Fruit fly (Drosophila melanogaster) whole organism, embryonic: ENCODE results near the gene CG42399.
A peak's percentile ranks its signal among the peaks of the same experiment; 100 is the strongest.

Experiments used
- Asciz ChIP-seq: fragments of 200-800 bp; sonication (Bioruptor generic); optimal IDR thresholded peaks from 2 replicates; lab custom pipeline; 2017; ENCODE audit warnings: missing biosample characterization, mild to moderate bottlenecking, missing genetic modification characterization, missing genetic modification reagents
- Awh ChIP-seq: fragments of 200-800 bp; sonication (Bioruptor generic); IDR thresholded peaks from 2 replicates; pipeline ENCODE4, ENCODE4 v1.3.6; 2022; ENCODE audit warnings: missing biosample characterization, missing genetic modification characterization
- B-H1 ChIP-seq: fragments of 200-800 bp; sonication (Bioruptor generic); IDR thresholded peaks from 3 replicates; pipeline ENCODE4 v1.3.6; 2022; ENCODE audit warnings: missing biosample characterization, missing genetic modification characterization
- CG1233 ChIP-seq: fragments of 200-800 bp; sonication (Bioruptor generic); optimal IDR thresholded peaks from 4 replicates; lab custom pipeline; 2018; ENCODE audit warnings: missing biosample characterization, mild to moderate bottlenecking, missing genetic modification characterization
- CG13894 ChIP-seq: fragments of 200-800 bp; sonication (Bioruptor generic); optimal IDR thresholded peaks from 3 replicates; lab custom pipeline; 2018; ENCODE audit warnings: missing biosample characterization, mild to moderate bottlenecking, missing genetic modification characterization, moderate library complexity
- CG16779 ChIP-seq: fragments of 200-800 bp; sonication (Bioruptor generic); IDR thresholded peaks from 2 replicates; pipeline ENCODE4 v1.3.6; 2022; ENCODE audit warnings: missing biosample characterization, missing genetic modification characterization
- CG17829 ChIP-seq: fragments of 200-800 bp; optimal IDR thresholded peaks from 2 replicates; lab custom pipeline; 2019; ENCODE audit warnings: missing biosample characterization, mild to moderate bottlenecking, missing genetic modification characterization, moderate library complexity
- CG2712 ChIP-seq: fragments of 200-800 bp; optimal IDR thresholded peaks from 3 replicates; lab custom pipeline; 2019; ENCODE audit warnings: missing biosample characterization, mild to moderate bottlenecking, missing genetic modification characterization, moderate library complexity
- CG3847 ChIP-seq: fragments of 200-800 bp; sonication (Bioruptor generic); IDR thresholded peaks from 2 replicates; pipeline ENCODE4 v1.3.6; 2022; ENCODE audit warnings: missing biosample characterization, missing genetic modification characterization
- CG4282 ChIP-seq: fragments of 200-800 bp; sonication (Bioruptor generic); optimal IDR thresholded peaks from 2 replicates; lab custom pipeline; 2016; ENCODE audit warnings: missing biosample characterization, missing genetic modification characterization
- CG4404 ChIP-seq: fragments of 200-800 bp; sonication (Bioruptor generic); IDR thresholded peaks from 2 replicates; pipeline ENCODE4 v1.3.6; 2022; ENCODE audit warnings: missing biosample characterization, missing genetic modification characterization
- CG6765 ChIP-seq: fragments of 200-800 bp; sonication (Bioruptor generic); optimal IDR thresholded peaks from 3 replicates; lab custom pipeline; 2017; ENCODE audit warnings: missing biosample characterization, mild to moderate bottlenecking, missing genetic modification characterization
- CG6854 ChIP-seq: fragments of 200-800 bp; sonication (Bioruptor generic); optimal IDR thresholded peaks from 3 replicates; lab custom pipeline; 2017; ENCODE audit warnings: missing biosample characterization, mild to moderate bottlenecking, missing genetic modification characterization
- CG7271 ChIP-seq: fragments of 200-800 bp; sonication (Bioruptor generic); optimal IDR thresholded peaks from 2 replicates; lab custom pipeline; 2018; ENCODE audit warnings: missing biosample characterization, mild to moderate bottlenecking, missing genetic modification characterization, moderate library complexity
- CG7987 ChIP-seq: fragments of 200-800 bp; sonication (Bioruptor generic); optimal IDR thresholded peaks from 2 replicates; lab custom pipeline; 2018; ENCODE audit warnings: missing biosample characterization, mild to moderate bottlenecking, missing genetic modification characterization, moderate library complexity
- CG8281 ChIP-seq: fragments of 200-800 bp; sonication (Bioruptor generic); optimal IDR thresholded peaks from 2 replicates; lab custom pipeline; 2018; ENCODE audit warnings: missing biosample characterization, mild to moderate bottlenecking, missing genetic modification characterization, moderate library complexity
- CG9609 ChIP-seq: fragments of 200-800 bp; sonication (Bioruptor generic); optimal IDR thresholded peaks from 3 replicates; lab custom pipeline; 2016; ENCODE audit warnings: missing biosample characterization, missing genetic modification characterization
- Doc3 ChIP-seq: fragments of 200-800 bp; sonication (Bioruptor generic); IDR thresholded peaks from 3 replicates; pipeline ENCODE4 v1.3.6; 2022; ENCODE audit warnings: missing biosample characterization, missing genetic modification characterization; ENCODE audit not compliant: partially characterized antibody
- HLH4C ChIP-seq: fragments of 200-800 bp; sonication (Bioruptor generic); IDR thresholded peaks from 3 replicates; pipeline ENCODE4 v1.3.6; 2022; ENCODE audit warnings: missing biosample characterization, missing genetic modification characterization; ENCODE audit not compliant: partially characterized antibody
- HmgZ ChIP-seq: fragments of 200-800 bp; sonication (Bioruptor generic); optimal IDR thresholded peaks from 2 replicates; lab custom pipeline; 2018; ENCODE audit warnings: missing biosample characterization, mild to moderate bottlenecking, missing genetic modification characterization
- MESR4 ChIP-seq: fragments of 200-800 bp; sonication (Bioruptor generic); optimal IDR thresholded peaks from 2 replicates; lab custom pipeline; 2018; ENCODE audit warnings: missing biosample characterization, mild to moderate bottlenecking, missing genetic modification characterization, moderate library complexity
- Med ChIP-seq: fragments of 200-800 bp; sonication (Bioruptor generic); peaks from one replicate; lab custom pipeline; 2016; ENCODE audit warnings: missing biosample characterization, missing genetic modification characterization, mild to moderate bottlenecking, inconsistent platforms, moderate library complexity
- Nf-YC ChIP-seq: fragments of 200-800 bp; optimal IDR thresholded peaks from 3 replicates; lab custom pipeline; 2019; ENCODE audit warnings: missing biosample characterization, mild to moderate bottlenecking, missing genetic modification characterization, moderate library complexity
- Optix ChIP-seq: fragments of 200-800 bp; sonication (Bioruptor generic); IDR thresholded peaks from 3 replicates; pipeline ENCODE4 v1.3.6; 2022; ENCODE audit warnings: missing biosample characterization, missing genetic modification characterization
- Pdp1 ChIP-seq, 2 experiments: fragments of 200-800 bp; sonication (Bioruptor generic); optimal IDR thresholded peaks; 3 replicates each; lab custom pipeline; 2016; ENCODE audit warnings: missing biosample characterization in 2 of 2, missing genetic modification characterization in 2 of 2, mild to moderate bottlenecking in 1 of 2, moderate library complexity in 1 of 2
- Side ChIP-seq: fragments of 200-800 bp; sonication (Bioruptor generic); optimal IDR thresholded peaks from 2 replicates; lab custom pipeline; 2016; ENCODE audit warnings: missing biosample characterization, missing genetic modification characterization
- Taf1 ChIP-seq: fragments of 200-800 bp; sonication (Bioruptor generic); IDR thresholded peaks from 2 replicates; pipeline ENCODE4 v1.3.6; 2022; ENCODE audit warnings: missing biosample characterization, missing genetic modification characterization
- amos ChIP-seq: fragments of 200-800 bp; sonication (Bioruptor generic); IDR thresholded peaks from 2 replicates; pipeline ENCODE4 v1.3.6; 2022; ENCODE audit warnings: missing biosample characterization, missing genetic modification characterization; ENCODE audit not compliant: partially characterized antibody
- bowl ChIP-seq: fragments of 200-800 bp; sonication (Bioruptor generic); IDR thresholded peaks from 2 replicates; pipeline ENCODE4 v1.3.6; 2022; ENCODE audit warnings: missing biosample characterization, missing genetic modification characterization
- corto ChIP-seq: fragments of 200-800 bp; sonication (Bioruptor generic); optimal IDR thresholded peaks from 2 replicates; lab custom pipeline; 2016; ENCODE audit warnings: missing biosample characterization, mild to moderate bottlenecking, missing genetic modification characterization, moderate library complexity
- crc ChIP-seq: fragments of 200-800 bp; sonication (Bioruptor generic); optimal IDR thresholded peaks from 2 replicates; lab custom pipeline; 2016; ENCODE audit warnings: missing biosample characterization, missing genetic modification characterization
- dati ChIP-seq: fragments of 200-800 bp; sonication (Bioruptor generic); IDR thresholded peaks from 2 replicates; pipeline ENCODE4 v1.3.6; 2022; ENCODE audit warnings: missing biosample characterization, missing genetic modification characterization
- ems ChIP-seq: fragments of 200-800 bp; sonication (Bioruptor generic); optimal IDR thresholded peaks from 3 replicates; lab custom pipeline; 2016; ENCODE audit warnings: missing biosample characterization, missing genetic modification characterization
- fd102C ChIP-seq: fragments of 200-800 bp; sonication (Bioruptor generic); optimal IDR thresholded peaks from 2 replicates; lab custom pipeline; 2018; ENCODE audit warnings: missing biosample characterization, mild to moderate bottlenecking, missing genetic modification characterization, moderate library complexity
- ftz-f1 ChIP-seq: fragments of 200-800 bp; sonication (Bioruptor generic); optimal IDR thresholded peaks from 2 replicates; lab custom pipeline; 2016; ENCODE audit warnings: missing biosample characterization, missing genetic modification characterization
- gce ChIP-seq: fragments of 200-800 bp; sonication (Bioruptor generic); IDR thresholded peaks from 3 replicates; pipeline ENCODE4 v1.3.6; 2022; ENCODE audit warnings: missing biosample characterization, missing genetic modification characterization
- grau ChIP-seq: fragments of 200-800 bp; optimal IDR thresholded peaks from 3 replicates; lab custom pipeline; 2019; ENCODE audit warnings: missing biosample characterization, mild to moderate bottlenecking, missing genetic modification characterization, moderate library complexity
- gro ChIP-seq: fragments of 200-800 bp; sonication (Bioruptor generic); optimal IDR thresholded peaks from 2 replicates; lab custom pipeline; 2016; ENCODE audit warnings: missing biosample characterization, missing genetic modification characterization
- klu ChIP-seq: fragments of 200-800 bp; sonication (Bioruptor generic); IDR thresholded peaks from 2 replicates; pipeline ENCODE4 v1.3.6; 2022; ENCODE audit warnings: missing biosample characterization, missing genetic modification characterization
- lbe ChIP-seq: fragments of 200-800 bp; sonication (Bioruptor generic); optimal IDR thresholded peaks from 2 replicates; lab custom pipeline; 2016; ENCODE audit warnings: missing biosample characterization, mild to moderate bottlenecking, missing genetic modification characterization
- luna ChIP-seq: fragments of 200-800 bp; sonication (Bioruptor generic); optimal IDR thresholded peaks from 2 replicates; lab custom pipeline; 2016; ENCODE audit warnings: missing biosample characterization, missing genetic modification characterization
- run ChIP-seq: fragments of 200-800 bp; sonication (Bioruptor generic); optimal IDR thresholded peaks from 3 replicates; lab custom pipeline; 2018; ENCODE audit warnings: missing biosample characterization, mild to moderate bottlenecking, missing genetic modification characterization
- sens ChIP-seq: fragments of 200-800 bp; sonication (Bioruptor generic); peaks from one replicate; lab custom pipeline; 2016; ENCODE audit warnings: missing biosample characterization, missing genetic modification characterization
- shn ChIP-seq: fragments of 200-800 bp; sonication (Bioruptor generic); optimal IDR thresholded peaks from 3 replicates; lab custom pipeline; 2016; ENCODE audit warnings: missing biosample characterization, missing genetic modification characterization
- slp2 ChIP-seq: fragments of 200-800 bp; sonication (Bioruptor generic); optimal IDR thresholded peaks from 2 replicates; lab custom pipeline; 2016; ENCODE audit warnings: missing biosample characterization, missing genetic modification characterization
- sqz ChIP-seq: fragments of 200-800 bp; sonication (Bioruptor generic); optimal IDR thresholded peaks from 3 replicates; lab custom pipeline; 2018; ENCODE audit warnings: missing biosample characterization, mild to moderate bottlenecking, missing genetic modification characterization
- stwl ChIP-seq: fragments of 200-800 bp; sonication (Bioruptor generic); optimal IDR thresholded peaks from 3 replicates; lab custom pipeline; 2018; ENCODE audit warnings: missing biosample characterization, mild to moderate bottlenecking, missing genetic modification characterization, moderate library complexity
- tap ChIP-seq: fragments of 200-800 bp; optimal IDR thresholded peaks from 3 replicates; lab custom pipeline; 2019; ENCODE audit warnings: missing biosample characterization, mild to moderate bottlenecking, missing genetic modification characterization, moderate library complexity

CG42399 gene

DNA sequence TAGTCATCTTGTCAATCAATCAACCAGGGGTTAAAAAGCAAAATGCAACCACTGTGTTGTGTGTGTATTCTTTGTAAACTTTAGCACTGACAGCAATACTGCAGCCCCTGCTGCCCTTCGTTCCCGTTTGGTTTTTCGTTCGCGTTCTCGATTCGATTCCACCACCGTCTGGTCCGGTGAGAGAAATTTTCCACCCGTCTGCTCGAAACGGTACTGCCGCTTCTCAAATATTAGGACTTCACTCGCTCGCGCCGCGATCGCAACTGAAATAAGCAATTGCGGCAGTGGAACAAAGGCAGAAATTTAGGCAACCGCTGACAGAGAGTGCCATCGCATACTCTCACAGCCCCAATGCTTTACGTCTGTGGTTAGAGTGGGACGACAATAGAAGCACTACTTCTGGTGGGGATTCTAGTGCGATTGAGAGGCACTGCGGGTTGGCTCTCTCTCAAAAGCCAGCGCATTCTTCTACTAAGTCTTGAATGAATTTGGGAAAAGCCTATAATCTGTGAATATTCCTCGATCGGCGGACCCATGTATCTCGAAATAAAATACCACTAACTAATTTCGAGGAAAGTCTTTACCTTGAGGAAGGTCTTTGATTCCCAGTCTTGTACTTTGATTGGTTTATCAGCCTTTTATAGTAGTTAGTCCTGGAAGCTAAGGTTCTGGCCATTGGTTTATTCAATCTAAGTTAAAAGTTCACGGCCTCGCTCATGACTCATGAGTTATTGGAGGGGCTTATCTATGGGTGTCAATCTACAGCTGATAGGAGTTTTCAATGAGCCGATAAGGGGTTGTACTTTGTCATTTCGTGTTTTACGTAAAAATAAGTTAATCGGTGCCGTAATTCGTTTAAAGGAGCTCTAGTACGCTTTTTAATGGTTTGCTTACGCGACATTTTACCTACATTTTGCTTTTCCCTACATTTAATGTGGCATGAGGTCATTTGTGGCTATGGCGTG lies 23.8 kb downstream of the CG42399 start:
- TF ChIP-seq Nf-YC (tag; lab: Kevin White, UChicago) (peak; percentile 74), Taf1 (GFP tag; lab: Robert Waterston, UW) (0 out of 2 replicates have a peak, but pooled peaks have one; percentile 8), MESR4 (peak; percentile 13), shn (GFP tag; lab: Kevin White, UChicago) (peak; percentile 44), grau (tag; lab: Kevin White, UChicago) (peak; percentile 35), HmgZ (tag; lab: Kevin White, UChicago) (peak; percentile 86), crc (GFP tag; lab: Kevin White, UChicago) (no peak), lbe (GFP tag; lab: Kevin White, UChicago) (peak; percentile 59), Doc3 (GFP tag; lab: Robert Waterston, UW) (no peak), run (peak; percentile 62), Med (GFP tag; lab: Kevin White, UChicago) (peak; percentile 96), slp2 (no peak), Asciz (peak; percentile 30), corto (peak; percentile 65), CG13894 (tag; lab: Kevin White, UChicago) (peak; percentile 83), luna (GFP tag; lab: Kevin White, UChicago) (no peak), Awh (GFP tag; lab: Robert Waterston, UW) (peak; percentile 47; the same call in 1 of the 2 replicates), CG6765 (GFP tag; lab: Kevin White, UChicago) (peak; percentile 47), CG9609 (no peak), dati (no peak), ftz-f1 (GFP tag; lab: Kevin White, UChicago) (peak; percentile 70), ems (GFP tag; lab: Kevin White, UChicago) (no peak), sens (GFP tag; lab: Kevin White, UChicago) (peak; percentile 78), CG4404 (GFP tag; lab: Robert Waterston, UW) (no peak), CG7987 (GFP tag; lab: Kevin White, UChicago) (peak; percentile 68), CG8281 (peak; percentile 10), CG2712 (peak; percentile 40), CG16779 (GFP tag; lab: Robert Waterston, UW) (0 out of 2 replicates have a peak, but pooled peaks have one; percentile 52), CG1233 (no peak), amos (peak; percentile 49; the same call in 1 of the 2 replicates), CG4282 (GFP tag; lab: Kevin White, UChicago) (no peak), tap (tag; lab: Kevin White, UChicago) (peak; percentile 8), gce (GFP tag; lab: Robert Waterston, UW) (peak; percentile 31; the same call in 2 of the 3 replicates), sqz (GFP tag; lab: Kevin White, UChicago) (peak; percentile 2), Optix (0 out of 3 replicates have a peak, but pooled peaks have one; percentile 15), CG17829 (tag; lab: Kevin White, UChicago) (peak; percentile 50), fd102C (GFP tag; lab: Kevin White, UChicago) (no peak), CG7271 (tag; lab: Kevin White, UChicago) (no peak), CG3847 (GFP tag; lab: Robert Waterston, UW) (no peak), Pdp1 (GFP tag; optimal IDR thresholded peaks at IDR 0.05; lab: Kevin White, UChicago) (peak in 1 of 2 experiments; percentile 85), gro (peak; percentile 78), stwl (tag; lab: Kevin White, UChicago) (peak; percentile 36), HLH4C (peak; percentile 38; the same call in 1 of the 3 replicates), klu (GFP tag; lab: Robert Waterston, UW) (0 out of 2 replicates have a peak, but pooled peaks have one; percentile 10), CG6854 (GFP tag; lab: Kevin White, UChicago) (peak; percentile 31), B-H1 (GFP tag; lab: Robert Waterston, UW) (no peak; the same call in 2 of the 3 replicates), bowl (GFP tag; lab: Robert Waterston, UW) (peak; percentile 57; the same call in 1 of the 2 replicates), Side (GFP tag; lab: Kevin White, UChicago) (peak; percentile 46)
